Worm (Caenorhabditis elegans) whole organism, young adult: ENCODE results near the gene eftu-2.

ENCODE experiments used
- B0019.2 ChIP-seq: fragments of 200-800 bp; sonication (Bioruptor generic); conservative IDR thresholded peaks from 2 replicates; pipeline ENCODE4 v1.3.6; 2022; ENCODE audit warnings: missing genetic modification reagents, missing genetic modification characterization, missing compliant biosample characterization
- B0336.3 ChIP-seq: fragments of 200-800 bp; sonication (Bioruptor generic); IDR thresholded peaks from 2 replicates; pipeline ENCODE4 v1.3.6; 2022; ENCODE audit warnings: missing genetic modification characterization, missing compliant biosample characterization
- C17E4.6 ChIP-seq: fragments of 200-800 bp; sonication (Bioruptor generic); IDR thresholded peaks from 2 replicates; pipeline ENCODE4 v1.3.6; 2022; ENCODE audit warnings: missing genetic modification reagents, missing genetic modification characterization, missing compliant biosample characterization
- F22D6.2 ChIP-seq: sonication (generic microtip); optimal IDR thresholded peaks from 2 replicates; lab custom pipeline; 2016; ENCODE audit warnings: mild to moderate bottlenecking, missing genetic modification characterization, missing compliant biosample characterization
- F37B4.10 ChIP-seq: fragments of 200-800 bp; sonication (Bioruptor generic); IDR thresholded peaks from 2 replicates; pipeline ENCODE4 v1.3.6; 2022; ENCODE audit warnings: missing genetic modification characterization, missing compliant biosample characterization
- F52B5.7 ChIP-seq: sonication (generic microtip); optimal IDR thresholded peaks from 2 replicates; lab custom pipeline; 2016; ENCODE audit warnings: mild to moderate bottlenecking, missing genetic modification characterization, missing compliant biosample characterization
- F57C9.4 ChIP-seq: sonication (generic microtip); optimal IDR thresholded peaks from 2 replicates; lab custom pipeline; 2017; ENCODE audit warnings: mild to moderate bottlenecking, missing genetic modification characterization, missing compliant biosample characterization
- K11D2.4 ChIP-seq: fragments of 200-800 bp; sonication (Bioruptor generic); IDR thresholded peaks from 2 replicates; pipeline ENCODE4 v1.3.6; 2022; ENCODE audit warnings: missing genetic modification reagents, missing genetic modification characterization, missing compliant biosample characterization
- Y95B8A.8 ChIP-seq: fragments of 200-800 bp; sonication (Bioruptor generic); IDR thresholded peaks from 2 replicates; pipeline ENCODE4 v1.3.6; 2022; ENCODE audit warnings: missing genetic modification reagents, missing genetic modification characterization, missing compliant biosample characterization
- ZK185.1 ChIP-seq: sonication (generic microtip); optimal IDR thresholded peaks from 2 replicates; lab custom pipeline; 2016; ENCODE audit warnings: mild to moderate bottlenecking, missing genetic modification characterization, missing compliant biosample characterization; ENCODE audit not compliant: poor library complexity, severe bottlenecking
- attf-3 ChIP-seq: fragments of 200-800 bp; sonication (Bioruptor generic); conservative IDR thresholded peaks from 2 replicates; pipeline ENCODE4 v1.3.6; 2022; ENCODE audit warnings: missing genetic modification reagents, missing genetic modification characterization, missing compliant biosample characterization
- bed-2 ChIP-seq: fragments of 200-800 bp; sonication (Bioruptor generic); IDR thresholded peaks from 2 replicates; pipeline ENCODE4 v1.3.6; 2022; ENCODE audit warnings: missing genetic modification reagents, missing genetic modification characterization, missing compliant biosample characterization
- ccch-3 ChIP-seq: fragments of 200-800 bp; sonication (Bioruptor generic); optimal IDR thresholded peaks from 2 replicates; lab custom pipeline; 2018; ENCODE audit warnings: mild to moderate bottlenecking, missing genetic modification characterization, missing compliant biosample characterization
- cebp-1 ChIP-seq, 2 experiments: fragments of 200-800 bp in 1 of 2; sonication (Bioruptor generic) in 1 of 2; sonication (generic microtip) in 1 of 2; IDR thresholded peaks in 1 of 2; optimal IDR thresholded peaks in 1 of 2; 2 replicates each; pipeline versions ENCODE4 v1.3.6 to Lab custom; 2017 to 2022; ENCODE audit warnings: missing compliant biosample characterization in 2 of 2, missing genetic modification characterization in 2 of 2, mild to moderate bottlenecking in 1 of 2, missing genetic modification reagents in 1 of 2, moderate library complexity in 1 of 2
- chd-7 ChIP-seq: sonication (generic microtip); optimal IDR thresholded peaks from 2 replicates; lab custom pipeline; 2016; ENCODE audit warnings: mild to moderate bottlenecking, missing genetic modification characterization, moderate library complexity, missing compliant biosample characterization
- dpff-1 ChIP-seq: sonication (generic microtip); optimal IDR thresholded peaks from 2 replicates; lab custom pipeline; 2017; ENCODE audit warnings: mild to moderate bottlenecking, missing genetic modification characterization, missing compliant biosample characterization
- ekl-4 ChIP-seq: fragments of 200-800 bp; sonication (Bioruptor generic); IDR thresholded peaks from 2 replicates; pipeline ENCODE4 v1.3.6; 2022; ENCODE audit warnings: missing genetic modification reagents, missing genetic modification characterization, missing compliant biosample characterization
- ets-4 ChIP-seq: fragments of 200-800 bp; sonication (Bioruptor generic); optimal IDR thresholded peaks from 2 replicates; lab custom pipeline; 2018; ENCODE audit warnings: mild to moderate bottlenecking, missing genetic modification characterization, missing compliant biosample characterization
- hmg-1.2 ChIP-seq: fragments of 200-800 bp; sonication (Bioruptor generic); IDR thresholded peaks from 2 replicates; pipeline ENCODE4 v1.3.6; 2022; ENCODE audit warnings: missing genetic modification reagents, missing genetic modification characterization, missing compliant biosample characterization
- lin-54 ChIP-seq: fragments of 200-800 bp; sonication (Bioruptor generic); optimal IDR thresholded peaks from 2 replicates; lab custom pipeline; 2018; ENCODE audit warnings: mild to moderate bottlenecking, missing genetic modification characterization, missing compliant biosample characterization
- mel-28 ChIP-seq: sonication (generic microtip); optimal IDR thresholded peaks from 2 replicates; lab custom pipeline; 2016; ENCODE audit warnings: borderline replicate concordance, mild to moderate bottlenecking, missing genetic modification characterization, missing compliant biosample characterization
- mxl-1 ChIP-seq: sonication (generic microtip); optimal IDR thresholded peaks from 2 replicates; lab custom pipeline; 2016; ENCODE audit warnings: missing genetic modification characterization, missing compliant biosample characterization
- nfyb-1 ChIP-seq: fragments of 200-800 bp; sonication (Bioruptor generic); IDR thresholded peaks from 2 replicates; pipeline ENCODE4 v1.3.6; 2022; ENCODE audit warnings: missing genetic modification reagents, missing genetic modification characterization, missing compliant biosample characterization
- nhr-80 ChIP-seq: sonication (generic microtip); optimal IDR thresholded peaks from 2 replicates; lab custom pipeline; 2016; ENCODE audit warnings: missing genetic modification characterization, missing compliant biosample characterization
- nhr-90 ChIP-seq: sonication (generic microtip); optimal IDR thresholded peaks from 2 replicates; lab custom pipeline; 2016; ENCODE audit warnings: missing genotype, mild to moderate bottlenecking, missing genetic modification characterization, missing compliant biosample characterization
- snpc-1.3 ChIP-seq: sonication (generic microtip); optimal IDR thresholded peaks from 2 replicates; lab custom pipeline; 2017; ENCODE audit warnings: missing genetic modification characterization, mild to moderate bottlenecking, missing compliant biosample characterization, antibody characterized with exemption, moderate library complexity, missing genotype, missing genetic modification reagents; ENCODE audit not compliant: insufficient read depth
- sptf-2 ChIP-seq: fragments of 200-800 bp; sonication (Bioruptor generic); optimal IDR thresholded peaks from 2 replicates; lab custom pipeline; 2018; ENCODE audit warnings: mild to moderate bottlenecking, missing genetic modification characterization, missing compliant biosample characterization
- zim-3 ChIP-seq: sonication (generic microtip); optimal IDR thresholded peaks from 2 replicates; lab custom pipeline; 2017; ENCODE audit warnings: mild to moderate bottlenecking, missing genetic modification characterization, moderate library complexity, missing compliant biosample characterization
- ztf-3 ChIP-seq: fragments of 200-800 bp; sonication (Bioruptor generic); optimal IDR thresholded peaks from 2 replicates; lab custom pipeline; 2018; ENCODE audit warnings: mild to moderate bottlenecking, missing genetic modification characterization, missing compliant biosample characterization
- ztf-6 ChIP-seq: fragments of 200-800 bp; sonication (Bioruptor generic); IDR thresholded peaks from 2 replicates; pipeline ENCODE4 v1.3.6; 2022; ENCODE audit warnings: missing genetic modification reagents, missing genetic modification characterization, missing compliant biosample characterization

The eftu-2 gene

DNA sequence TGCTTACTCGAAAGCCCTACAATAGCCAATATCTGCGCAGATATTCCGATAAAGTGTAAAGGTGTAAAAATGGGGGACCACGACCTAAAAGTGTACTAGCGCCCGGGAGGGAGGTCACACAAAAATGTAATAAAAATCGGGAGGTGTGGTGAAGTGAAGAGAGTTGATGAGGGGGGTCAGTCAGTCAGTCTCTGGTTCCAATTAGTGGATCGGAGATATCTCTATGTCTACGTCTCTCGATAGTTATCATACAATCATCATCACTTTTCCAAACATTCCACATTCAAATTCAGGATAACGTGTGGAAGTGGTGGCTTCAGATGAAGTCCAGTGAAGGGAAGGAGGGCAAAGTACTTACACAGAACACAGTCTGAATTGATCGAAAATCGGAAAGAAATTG, 33.3 kb upstream of the eftu-2 start:
- TF ChIP-seq attf-3 (GFP tag; lab: Robert Waterston, UW): no peak
- no peak for TF ChIP-seq mxl-1 (tag; lab: Kevin White, UChicago)
- TF ChIP-seq Y95B8A.8: no peak
- TF ChIP-seq mel-28 (tag; lab: Kevin White, UChicago): no peak
- TF ChIP-seq sptf-2 (GFP tag; lab: Kevin White, UChicago): no peak
- TF ChIP-seq B0336.3 (GFP tag; lab: Robert Waterston, UW): no peak
- no peak for TF ChIP-seq dpff-1
- TF ChIP-seq zim-3 (tag; lab: Kevin White, UChicago): no peak
- TF ChIP-seq, all 124 proteins: peak for 0

DNA sequence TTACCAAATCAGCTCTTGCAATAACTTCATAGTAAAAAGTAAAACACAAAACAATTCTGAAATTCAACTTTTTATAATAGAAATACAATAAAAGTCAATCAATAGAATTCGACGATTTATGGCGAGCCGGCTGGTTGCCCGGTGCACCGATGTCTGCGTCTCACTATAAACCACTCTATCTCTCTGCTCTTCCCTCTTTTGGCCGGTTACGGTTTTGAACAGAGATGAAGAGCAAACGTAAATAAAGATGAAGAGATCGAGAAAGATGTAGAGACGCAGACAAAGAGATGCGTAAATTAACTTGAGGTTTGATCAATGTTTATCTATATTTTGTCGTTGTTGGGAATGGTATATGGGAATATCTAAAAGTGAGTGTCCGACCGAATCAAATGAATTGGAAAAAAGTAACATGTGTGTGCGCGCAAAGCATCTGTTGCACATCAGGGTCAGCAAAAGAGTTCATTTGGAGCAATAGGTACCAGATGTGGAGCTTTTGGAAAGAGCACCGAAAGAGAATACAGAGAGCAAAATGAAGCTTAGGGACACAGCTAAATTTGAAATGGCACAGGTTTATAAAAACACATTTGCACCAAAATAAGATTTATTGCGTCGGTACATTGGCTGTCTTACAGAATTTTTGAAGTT, 29.0 kb upstream of the eftu-2 start:
- TF ChIP-seq hmg-1.2 (GFP tag; lab: Robert Waterston, UW) (peak; percentile 66; the same call in 1 of the 2 replicates), F37B4.10 (GFP tag; lab: Robert Waterston, UW) (no peak), lin-54 (no peak)

DNA sequence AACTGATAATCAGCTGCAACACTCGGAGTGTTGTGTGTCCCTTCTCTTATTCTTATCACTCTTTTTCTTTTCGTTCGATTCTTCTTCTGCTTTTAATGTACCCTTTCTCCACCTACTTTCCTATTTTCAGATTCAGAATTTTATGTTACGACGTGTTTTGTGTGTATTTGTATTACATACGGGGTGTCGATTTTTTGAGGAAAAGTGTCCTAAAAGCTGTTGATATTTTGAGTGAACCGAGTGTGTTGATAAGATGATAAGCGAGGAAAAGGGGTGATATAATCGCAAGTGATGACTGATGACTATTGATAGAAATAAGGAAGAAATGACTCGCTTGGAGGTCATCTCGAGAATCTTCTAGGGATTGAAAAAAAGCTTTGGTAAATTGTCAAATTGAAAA, 28.0 kb upstream of the eftu-2 start:
- TF ChIP-seq ets-4 (GFP tag; lab: Kevin White, UChicago) (peak; percentile 38), cebp-1 (GFP tag; IDR thresholded peaks at IDR 0.05; lab: Robert Waterston, UW) (no peak), cebp-1 (tag; optimal IDR thresholded peaks at IDR 0.05; lab: Kevin White, UChicago) (peak; percentile 41), B0019.2 (GFP tag; lab: Robert Waterston, UW) (no peak), nhr-80 (tag; lab: Kevin White, UChicago) (peak; percentile 83), chd-7 (tag; lab: Kevin White, UChicago) (no peak)

DNA sequence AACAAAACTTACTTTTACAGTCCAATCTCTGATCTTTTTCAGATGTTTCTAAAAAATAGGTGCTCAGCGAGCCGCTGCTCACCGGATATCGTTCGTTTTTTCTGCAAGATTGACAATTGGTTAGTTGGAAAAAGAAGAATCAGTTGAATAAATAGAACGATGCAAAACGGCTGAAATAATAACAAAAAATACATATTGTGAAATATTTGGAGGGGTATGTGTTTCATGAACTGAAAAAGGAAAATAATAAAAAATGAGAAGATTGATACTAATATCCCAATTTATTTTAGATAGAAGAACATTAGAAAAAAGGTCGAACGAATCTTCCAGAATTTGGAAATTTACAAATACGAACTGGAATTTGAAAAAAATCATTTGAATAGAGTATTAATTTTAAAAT, 27.3 kb upstream of the eftu-2 start, which contains the start of gene frm-2:
TSS of gene frm-2 (minus strand) at position 101 of the 400 bp plus-strand sequence.
- no peak for TF ChIP-seq ekl-4 (GFP tag; lab: Robert Waterston, UW)
- TF ChIP-seq bed-2 (GFP tag; lab: Robert Waterston, UW): no peak
- no peak for TF ChIP-seq attf-3 (GFP tag; lab: Robert Waterston, UW)
- TF ChIP-seq ztf-6 (GFP tag; lab: Robert Waterston, UW): no peak
- TF ChIP-seq F22D6.2: no peak
- no peak for TF ChIP-seq nfyb-1 (GFP tag; lab: Robert Waterston, UW)
- TF ChIP-seq nhr-90 (tag; lab: Kevin White, UChicago): no peak
- no peak for TF ChIP-seq snpc-1.3 (tag; lab: Kevin White, UChicago)
- no peak for TF ChIP-seq ZK185.1 (tag; lab: Kevin White, UChicago)

DNA sequence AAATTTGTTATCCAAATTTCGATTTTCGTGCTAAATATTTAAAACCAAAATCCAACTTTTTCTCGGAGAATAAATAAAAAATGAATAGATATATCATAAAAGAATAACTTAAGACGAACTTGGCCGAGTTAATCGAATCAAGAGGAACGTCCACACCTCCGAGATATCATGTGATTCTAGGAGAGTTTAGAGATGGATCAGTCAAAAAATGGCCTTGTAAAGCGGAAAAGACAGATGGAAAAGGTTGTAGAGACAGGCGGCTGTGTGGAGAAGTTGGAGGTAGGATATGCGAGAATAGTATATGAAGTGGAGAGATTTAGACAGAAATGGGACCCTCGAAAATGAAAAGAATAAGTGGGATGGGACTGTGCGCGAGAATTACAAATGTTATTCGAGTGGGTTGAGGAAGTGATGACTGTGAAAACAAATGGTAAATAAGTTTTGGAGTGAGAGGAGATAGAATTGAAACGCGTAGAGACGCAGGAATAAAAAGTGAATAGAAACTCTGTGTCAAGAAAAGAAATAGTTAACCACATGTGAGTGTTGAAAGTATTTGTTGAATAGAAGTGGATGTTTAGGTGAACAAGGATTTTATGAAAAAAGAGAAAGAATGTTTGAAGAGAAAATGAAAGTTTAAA, 26.5 kb upstream of the eftu-2 start:
- no peak for TF ChIP-seq C17E4.6
- TF ChIP-seq F52B5.7: no peak
- no peak for TF ChIP-seq K11D2.4 (GFP tag; lab: Robert Waterston, UW)
- no peak for TF ChIP-seq ccch-3 (GFP tag; lab: Kevin White, UChicago)
- TF ChIP-seq F57C9.4: no peak
- TF ChIP-seq ets-4 (GFP tag; lab: Kevin White, UChicago): no peak
- no peak for TF ChIP-seq ztf-3 (GFP tag; lab: Kevin White, UChicago)
- peak; percentile 63; the same call in 1 of the 2 replicates for TF ChIP-seq hmg-1.2 (GFP tag; lab: Robert Waterston, UW)
